Worm (Caenorhabditis elegans): ENCODE data around the gene W03A5.6.

DNA sequence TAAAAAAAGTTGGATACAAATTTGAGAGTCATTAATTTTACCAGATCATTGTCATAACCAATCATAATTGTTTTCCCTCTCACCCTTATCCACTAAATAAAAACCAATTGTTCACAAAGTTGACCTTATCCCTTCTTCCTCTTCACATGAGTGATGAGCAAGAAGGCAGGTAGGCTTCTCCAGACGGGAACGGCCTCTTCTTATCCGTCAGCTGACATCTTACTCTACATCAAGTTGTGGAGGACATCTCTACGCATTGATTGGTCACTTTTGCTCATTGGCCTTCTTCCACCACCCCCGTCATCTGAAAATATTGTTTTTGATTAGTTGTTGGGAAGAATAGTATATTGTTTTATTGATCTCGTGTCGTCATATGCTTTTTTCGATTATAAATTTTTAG lies 45.9 kb upstream of the W03A5.6 start:
- TF ChIP-seq W03F9.2 (tag; optimal IDR thresholded peaks at IDR 0.05) (no peak), dao-5 (tag; optimal IDR thresholded peaks at IDR 0.05) (no peak)
